Fruit fly (Drosophila melanogaster): ENCODE results near the gene CG12155.

CG12155 gene

DNA sequence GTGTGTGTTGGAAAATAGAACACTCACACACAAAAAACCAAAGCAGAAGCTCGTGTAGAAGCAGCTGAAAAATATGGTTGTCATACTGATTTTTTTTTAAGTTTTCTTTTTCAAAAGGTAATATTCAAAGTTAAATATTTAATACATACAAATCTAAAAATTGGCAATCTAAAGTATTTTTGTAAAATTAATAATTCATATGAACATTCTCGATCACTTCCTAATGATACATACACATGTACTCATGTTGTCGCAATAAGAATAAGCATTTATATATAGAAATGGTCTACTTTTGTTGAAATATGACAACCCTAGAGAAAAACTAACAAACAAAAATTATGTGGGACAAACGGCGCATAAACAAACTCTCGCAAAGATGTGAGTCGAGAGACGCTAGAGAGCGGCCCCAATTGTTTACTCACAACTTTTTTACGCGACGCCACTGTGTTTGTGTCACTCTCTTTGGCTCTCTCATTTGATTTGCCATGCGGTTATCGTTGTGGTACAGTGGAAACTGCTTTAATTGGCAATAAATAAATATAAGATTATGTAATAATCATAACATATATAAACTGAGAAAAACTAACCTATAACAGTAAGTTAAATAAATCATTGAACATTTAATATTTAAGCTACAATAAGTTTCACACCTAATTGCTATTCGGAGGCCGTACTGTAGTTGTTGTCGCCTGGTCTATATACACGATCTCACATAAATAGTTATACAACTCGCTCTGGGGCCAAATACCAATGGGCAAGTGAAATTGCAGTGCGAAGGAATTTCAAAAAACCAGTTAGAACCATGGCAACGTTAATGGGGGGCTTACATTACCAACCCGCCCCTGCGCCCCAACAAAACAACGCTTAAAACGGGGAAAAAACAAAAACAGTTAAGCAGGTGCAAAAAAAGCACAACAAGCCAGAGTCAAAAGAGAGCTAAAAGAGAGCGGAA lies 21.9 kb upstream of the CG12155 start (continued):
- TF ChIP-seq CG17385 (GFP tag; optimal IDR thresholded peaks at IDR 0.05) (peak; percentile 98), dan (GFP tag; IDR thresholded peaks at IDR 0.05) (peak; percentile 84), pfk (GFP tag; optimal IDR thresholded peaks at IDR 0.05) (peak; percentile 77), Ets97D (GFP tag; optimal IDR thresholded peaks at IDR 0.05) (peak; percentile 60), tio (GFP tag; optimal IDR thresholded peaks at IDR 0.05) (peak; percentile 87), yki (optimal IDR thresholded peaks at IDR 0.05) (no peak), D19A (tag; optimal IDR thresholded peaks at IDR 0.05) (peak; percentile 94), PHDP (tag; optimal IDR thresholded peaks at IDR 0.05) (peak; percentile 99), CG8765 (GFP tag; IDR thresholded peaks at IDR 0.05) (peak; percentile 93), CG4707 (GFP tag; optimal IDR thresholded peaks at IDR 0.05) (peak; percentile 92), CG4424 (GFP tag; optimal IDR thresholded peaks at IDR 0.05) (peak; percentile 95), ab (GFP tag; optimal IDR thresholded peaks at IDR 0.05) (no peak), disco-r (GFP tag; optimal IDR thresholded peaks at IDR 0.05) (no peak), CG15479 (GFP tag; optimal IDR thresholded peaks at IDR 0.05) (no peak), Rfx (GFP tag; IDR thresholded peaks at IDR 0.05) (peak; percentile 99), repo (GFP tag; optimal IDR thresholded peaks at IDR 0.05) (no peak), danr (GFP tag; IDR thresholded peaks at IDR 0.05) (peak; percentile 96), CG31365 (tag; optimal IDR thresholded peaks at IDR 0.05) (peak; percentile 89), hkb (optimal IDR thresholded peaks at IDR 0.05) (no peak), hkb (GFP tag; IDR thresholded peaks at IDR 0.05) (peak; percentile 98), Gug (GFP tag; IDR thresholded peaks at IDR 0.05) (peak; percentile 94), ERR (GFP tag; optimal IDR thresholded peaks at IDR 0.05) (peak; percentile 18), CG12071 (GFP tag; optimal IDR thresholded peaks at IDR 0.05) (peak; percentile 97), CG2678 (tag; optimal IDR thresholded peaks at IDR 0.05) (peak; percentile 99), D (optimal IDR thresholded peaks at IDR 0.05) (no peak), D (GFP tag; optimal IDR thresholded peaks at IDR 0.05) (peak; percentile 93), BEAF-32 (GFP tag; optimal IDR thresholded peaks at IDR 0.05) (peak; percentile 16), CG31441 (GFP tag; IDR thresholded peaks at IDR 0.05) (peak; percentile 96), Ptx1 (GFP tag; IDR thresholded peaks at IDR 0.05) (peak; percentile 98), Ravus (GFP tag; IDR thresholded peaks at IDR 0.05) (peak; percentile 95), Hmx (GFP tag; optimal IDR thresholded peaks at IDR 0.05) (peak; percentile 31), CG34224 (GFP tag; IDR thresholded peaks at IDR 0.05; ENCODE audit: partially characterized antibody) (peak; percentile 30; the same call in 1 of the 3 replicates), CG7745 (tag; optimal IDR thresholded peaks at IDR 0.05) (peak; percentile 64), wek (GFP tag; optimal IDR thresholded peaks at IDR 0.05) (peak; percentile 88), Myb (GFP tag; optimal IDR thresholded peaks at IDR 0.05) (peak; percentile 30), esg (GFP tag; conservative IDR thresholded peaks at IDR 0.05) (peak; percentile 98), trem (tag; optimal IDR thresholded peaks at IDR 0.05) (peak; percentile 94), CG7786 (GFP tag; optimal IDR thresholded peaks at IDR 0.05) (peak; percentile 82), CG31224 (GFP tag; IDR thresholded peaks at IDR 0.05) (peak; percentile 96), Dad (GFP tag; optimal IDR thresholded peaks at IDR 0.05) (peak; percentile 82), Blimp-1 (GFP tag; optimal IDR thresholded peaks at IDR 0.05) (peak; percentile 96), CG6254 (GFP tag; optimal IDR thresholded peaks at IDR 0.05) (peak; percentile 90), sima (GFP tag; optimal IDR thresholded peaks at IDR 0.05) (peak; percentile 56), tx (GFP tag; optimal IDR thresholded peaks at IDR 0.05) (peak; percentile 72), gfzf (GFP tag; optimal IDR thresholded peaks at IDR 0.05) (no peak), unc-4 (GFP tag; IDR thresholded peaks at IDR 0.05; ENCODE audit: partially characterized antibody) (no peak), trh (GFP tag; optimal IDR thresholded peaks at IDR 0.05) (peak; percentile 85), CG9876 (GFP tag; optimal IDR thresholded peaks at IDR 0.05) (no peak), gem (tag; optimal IDR thresholded peaks at IDR 0.05) (peak; percentile 98), Optix (GFP tag; IDR thresholded peaks at IDR 0.05) (peak; percentile 95)

Data from whole organism, embryonic.